Worm (Caenorhabditis elegans) whole organism, L3 larva: ENCODE data around the gene C46F9.6.

Experiments used
- R02D3.7 ChIP-seq: fragments of 150-350 bp; optimal IDR thresholded peaks from 2 replicates; lab custom pipeline; 2014; ENCODE audit warnings: missing biosample characterization, missing genetic modification characterization
- ZK546.5 ChIP-seq: sonication (generic microtip); optimal IDR thresholded peaks from 2 replicates; lab custom pipeline; 2017; ENCODE audit warnings: missing biosample characterization, missing genetic modification characterization
- aly-2 ChIP-seq: fragments of 150-350 bp; optimal IDR thresholded peaks from 2 replicates; lab custom pipeline; 2014; ENCODE audit warnings: missing biosample characterization, missing genetic modification characterization
- ama-1 ChIP-seq: fragments of 150-350 bp; optimal IDR thresholded peaks from 2 replicates; lab custom pipeline; 2018
- ceh-16 ChIP-seq: sonication (generic microtip); optimal IDR thresholded peaks from 2 replicates; lab custom pipeline; 2017; ENCODE audit warnings: missing biosample characterization, missing genetic modification characterization
- ceh-82 ChIP-seq: fragments of 150-350 bp; optimal IDR thresholded peaks from 2 replicates; lab custom pipeline; 2014; ENCODE audit warnings: missing biosample characterization, missing genetic modification characterization
- ceh-9 ChIP-seq: sonication (generic microtip); optimal IDR thresholded peaks from 2 replicates; lab custom pipeline; 2018; ENCODE audit warnings: missing biosample characterization, missing genetic modification characterization
- daf-12 ChIP-seq: fragments of 150-350 bp; optimal IDR thresholded peaks from 2 replicates; lab custom pipeline; 2014; ENCODE audit warnings: missing biosample characterization, missing genetic modification reagents, missing genetic modification characterization
- egl-27 ChIP-seq: sonication (generic microtip); optimal IDR thresholded peaks from 4 replicates; lab custom pipeline; 2017; ENCODE audit warnings: missing biosample characterization, missing genetic modification reagents, missing genetic modification characterization
- egl-5 ChIP-seq: fragments of 150-350 bp; optimal IDR thresholded peaks from 2 replicates; lab custom pipeline; 2017; ENCODE audit warnings: missing biosample characterization, missing genetic modification reagents, missing genetic modification characterization, inconsistent platforms
- elt-1 ChIP-seq: fragments of 150-350 bp; optimal IDR thresholded peaks from 2 replicates; lab custom pipeline; 2014; ENCODE audit warnings: missing biosample characterization, missing genetic modification characterization
- elt-3 ChIP-seq, 3 experiments: fragments of 150-350 bp in 1 of 3; sonication (generic microtip) in 2 of 3; optimal IDR thresholded peaks; 2 replicates in 2 of 3; 4 replicates in 1 of 3; lab custom pipeline; 2014 to 2017; ENCODE audit warnings: missing biosample characterization in 3 of 3, missing genetic modification characterization in 3 of 3
- fkh-10 ChIP-seq: sonication (generic microtip); optimal IDR thresholded peaks from 2 replicates; lab custom pipeline; 2017; ENCODE audit warnings: missing biosample characterization, missing genetic modification reagents, missing genetic modification characterization
- fos-1 ChIP-seq: fragments of 150-350 bp; optimal IDR thresholded peaks from 2 replicates; lab custom pipeline; 2014; ENCODE audit warnings: missing biosample characterization, missing genetic modification characterization
- lin-15B ChIP-seq: fragments of 150-350 bp; optimal IDR thresholded peaks from 2 replicates; lab custom pipeline; 2014; ENCODE audit warnings: missing biosample characterization, missing genetic modification characterization
- lin-39 ChIP-seq: fragments of 150-350 bp; optimal IDR thresholded peaks from 2 replicates; lab custom pipeline; 2018; ENCODE audit warnings: missing biosample characterization, missing genetic modification reagents, missing genetic modification characterization
- lsy-12 ChIP-seq: sonication (generic microtip); optimal IDR thresholded peaks from 2 replicates; lab custom pipeline; 2016; ENCODE audit warnings: mild to moderate bottlenecking, missing genetic modification characterization, missing compliant biosample characterization
- mdl-1 ChIP-seq: fragments of 150-350 bp; optimal IDR thresholded peaks from 2 replicates; lab custom pipeline; 2014; ENCODE audit warnings: missing biosample characterization, missing genetic modification characterization
- mml-1 ChIP-seq: fragments of 150-350 bp; sonication (generic microtip); optimal IDR thresholded peaks from 3 replicates; lab custom pipeline; 2014; ENCODE audit warnings: missing biosample characterization, missing genetic modification characterization
- nfya-1 ChIP-seq: sonication (generic microtip); optimal IDR thresholded peaks from 2 replicates; lab custom pipeline; 2017; ENCODE audit warnings: missing genetic modification characterization, mild to moderate bottlenecking, missing compliant biosample characterization, antibody characterized with exemption, moderate library complexity; ENCODE audit not compliant: insufficient read depth
- nhr-11 ChIP-seq: fragments of 150-350 bp; optimal IDR thresholded peaks from 2 replicates; lab custom pipeline; 2014; ENCODE audit warnings: missing biosample characterization, missing genetic modification characterization
- nhr-12 ChIP-seq: fragments of 150-350 bp; optimal IDR thresholded peaks from 2 replicates; lab custom pipeline; 2014; ENCODE audit warnings: missing biosample characterization, missing genetic modification characterization
- nhr-237 ChIP-seq: fragments of 150-350 bp; optimal IDR thresholded peaks from 2 replicates; lab custom pipeline; 2014; ENCODE audit warnings: missing biosample characterization, missing genetic modification characterization
- nhr-25 ChIP-seq: sonication (generic microtip); optimal IDR thresholded peaks from 2 replicates; lab custom pipeline; 2017; ENCODE audit warnings: missing biosample characterization, missing genetic modification characterization
- nhr-28 ChIP-seq: fragments of 150-350 bp; optimal IDR thresholded peaks from 2 replicates; lab custom pipeline; 2014; ENCODE audit warnings: missing biosample characterization, missing genetic modification characterization
- nhr-67 ChIP-seq: fragments of 150-350 bp; optimal IDR thresholded peaks from 2 replicates; lab custom pipeline; 2014; ENCODE audit warnings: missing biosample characterization, missing genetic modification characterization
- nhr-77 ChIP-seq: fragments of 150-350 bp; optimal IDR thresholded peaks from 2 replicates; lab custom pipeline; 2014; ENCODE audit warnings: missing biosample characterization, missing genetic modification characterization
- pha-4 ChIP-seq: fragments of 150-350 bp; optimal IDR thresholded peaks from 2 replicates; lab custom pipeline; 2014; ENCODE audit warnings: missing biosample characterization, missing genetic modification reagents, missing genetic modification characterization
- pqm-1 ChIP-seq: fragments of 150-350 bp; optimal IDR thresholded peaks from 2 replicates; lab custom pipeline; 2017; ENCODE audit warnings: missing biosample characterization, missing genetic modification characterization, inconsistent platforms
- skn-1 ChIP-seq: fragments of 150-350 bp; optimal IDR thresholded peaks from 2 replicates; lab custom pipeline; 2014; ENCODE audit warnings: missing biosample characterization, missing genetic modification characterization
- unc-39 ChIP-seq: sonication (generic microtip); optimal IDR thresholded peaks from 4 replicates; lab custom pipeline; 2017; ENCODE audit warnings: missing biosample characterization, missing genetic modification characterization
- zag-1 ChIP-seq: fragments of 150-350 bp; optimal IDR thresholded peaks from 2 replicates; lab custom pipeline; 2014; ENCODE audit warnings: missing biosample characterization, missing genetic modification characterization
- ztf-4 ChIP-seq: fragments of 150-350 bp; optimal IDR thresholded peaks from 2 replicates; lab custom pipeline; 2014; ENCODE audit warnings: missing biosample characterization, missing genetic modification characterization

The C46F9.6 gene

DNA sequence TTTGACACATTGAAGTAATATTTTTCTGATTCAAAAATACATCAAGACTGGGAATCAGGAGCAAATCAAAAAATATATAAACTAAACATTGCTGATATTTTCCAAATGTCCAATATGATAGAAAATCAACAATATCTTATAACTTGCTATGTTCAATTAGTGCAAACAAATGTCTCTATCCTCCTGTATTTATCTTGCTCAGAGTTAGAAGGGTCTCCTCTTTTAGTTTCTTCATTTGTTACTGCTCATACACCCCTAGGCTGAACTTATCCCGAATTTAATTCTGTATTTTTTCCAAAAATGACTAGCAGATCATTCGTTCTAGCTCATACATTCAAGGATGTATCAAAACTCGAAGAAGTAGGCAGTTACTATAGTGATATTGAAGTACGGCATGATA, 3.9 kb downstream of the C46F9.6 start, which contains the start of gene math-23:
TSS of gene math-23 (plus strand) at position 301 of the 400 bp plus-strand sequence.
- TF ChIP-seq mml-1 (tag; lab: Kevin White, UChicago) = no peak

DNA sequence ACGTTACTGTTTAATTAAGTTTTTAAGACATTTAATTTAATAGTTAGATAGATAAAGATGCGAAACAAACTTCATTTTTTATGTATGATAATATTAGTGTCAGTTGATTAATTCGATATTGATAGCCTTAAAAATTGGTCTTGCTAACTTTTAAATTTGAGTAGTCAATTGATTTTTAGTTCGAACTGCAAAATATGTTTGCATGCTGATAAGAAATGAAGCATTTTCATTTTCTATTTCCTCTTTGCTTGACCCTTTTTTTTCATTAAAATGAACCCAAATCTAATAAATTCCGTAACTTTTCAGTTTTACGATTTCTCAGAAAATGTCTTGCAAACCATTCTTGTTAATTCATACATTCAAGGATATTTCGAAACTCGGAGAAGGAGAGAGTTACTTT, 7.1 kb downstream of the C46F9.6 start, which contains the start of gene math-22:
TSS of gene math-22 (plus strand) at position 301 of the 400 bp plus-strand sequence.
- peak; percentile 16 for TF ChIP-seq pqm-1 (tag; lab: Kevin White, UChicago)
- no peak for TF ChIP-seq ama-1 (lab: Kevin White, UChicago)

DNA sequence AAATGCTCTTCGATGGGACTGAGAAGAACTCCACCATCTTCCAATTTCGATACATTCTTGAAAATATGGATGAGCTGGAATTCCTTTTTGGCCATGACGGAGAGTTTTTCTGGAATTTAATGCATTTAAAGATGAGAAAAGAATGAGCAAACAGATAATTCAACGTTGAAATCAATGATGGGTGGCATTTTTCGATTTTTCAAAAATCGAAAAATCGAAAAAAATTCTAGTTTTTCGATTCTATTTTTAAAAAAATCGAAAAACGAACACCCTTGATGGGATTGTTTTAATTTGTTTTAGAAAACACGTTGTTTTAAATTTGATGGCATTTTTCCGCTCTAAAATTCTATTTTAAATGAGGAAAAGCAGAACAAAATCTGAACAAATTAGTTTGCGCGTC, 14.7 kb downstream of the C46F9.6 start, which contains the start of gene math-31:
TSS of gene math-31 (minus strand) at position 101 of the 400 bp plus-strand sequence.
- TF ChIP-seq nhr-28 (no peak), ama-1 (lab: Kevin White, UChicago) (no peak), nhr-11 (tag; lab: Kevin White, UChicago) (no peak), R02D3.7 (tag; lab: Kevin White, UChicago) (no peak), lin-39 (tag; lab: Kevin White, UChicago) (no peak), mdl-1 (tag; lab: Kevin White, UChicago) (no peak), skn-1 (no peak), aly-2 (tag; lab: Kevin White, UChicago) (no peak), nhr-237 (tag; lab: Kevin White, UChicago) (no peak), ztf-4 (tag; lab: Kevin White, UChicago) (no peak), zag-1 (tag; lab: Kevin White, UChicago) (no peak), ZK546.5 (no peak), elt-3 (tag; optimal IDR thresholded peaks at IDR 0.05; lab: Kevin White, UChicago) (no peak), daf-12 (no peak), nhr-25 (tag; lab: Kevin White, UChicago) (no peak), egl-5 (tag; lab: Kevin White, UChicago) (no peak), nhr-12 (tag; lab: Kevin White, UChicago) (no peak), lsy-12 (tag; lab: Kevin White, UChicago) (no peak), ceh-82 (tag; lab: Kevin White, UChicago) (no peak), pha-4 (tag; lab: Kevin White, UChicago) (no peak)

DNA sequence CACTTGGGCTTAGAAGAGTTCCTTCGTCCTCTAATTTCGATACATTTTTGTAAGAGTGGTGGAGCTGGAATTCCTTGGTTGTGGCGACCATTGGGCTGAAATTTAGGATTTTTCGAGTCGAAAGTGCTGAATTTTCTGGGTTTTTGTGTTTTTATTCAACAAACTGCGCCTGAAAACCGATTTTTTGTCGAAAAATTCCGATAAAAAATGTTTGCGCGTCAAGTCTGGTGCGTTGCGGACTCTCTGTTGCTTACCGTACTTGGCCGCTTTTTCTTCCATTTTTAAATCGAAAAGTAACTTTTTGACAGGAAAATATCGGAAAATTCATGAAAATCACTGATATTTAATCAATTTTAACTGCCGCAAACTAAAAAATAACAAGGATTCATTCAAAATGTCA, 19.8 kb downstream of the C46F9.6 start, which contains the start of gene bath-4:
TSS of gene bath-4 (minus strand) at position 101 of the 400 bp plus-strand sequence.
- no peak for TF ChIP-seq fkh-10
- TF ChIP-seq pqm-1 (tag; lab: Kevin White, UChicago) = no peak
- TF ChIP-seq lsy-12 (tag; lab: Kevin White, UChicago) = no peak
- no peak for TF ChIP-seq R02D3.7 (tag; lab: Kevin White, UChicago)
- no peak for TF ChIP-seq nhr-28
- no peak for TF ChIP-seq nhr-12 (tag; lab: Kevin White, UChicago)
- no peak for TF ChIP-seq nhr-67 (tag; lab: Kevin White, UChicago)
- TF ChIP-seq unc-39 = no peak
- no peak for TF ChIP-seq ama-1 (lab: Kevin White, UChicago)
- no peak for TF ChIP-seq lin-15B (tag; lab: Kevin White, UChicago)
- no peak for TF ChIP-seq ceh-9 (tag; lab: Kevin White, UChicago)
- TF ChIP-seq elt-1 = no peak
- TF ChIP-seq ZK546.5 = no peak
- TF ChIP-seq egl-27 (tag; lab: Kevin White, UChicago) = no peak
- TF ChIP-seq nhr-237 (tag; lab: Kevin White, UChicago) = no peak
- no peak for TF ChIP-seq fos-1 (tag; lab: Kevin White, UChicago)
- no peak for TF ChIP-seq nfya-1
- TF ChIP-seq nhr-77 (tag; lab: Kevin White, UChicago) = no peak

DNA sequence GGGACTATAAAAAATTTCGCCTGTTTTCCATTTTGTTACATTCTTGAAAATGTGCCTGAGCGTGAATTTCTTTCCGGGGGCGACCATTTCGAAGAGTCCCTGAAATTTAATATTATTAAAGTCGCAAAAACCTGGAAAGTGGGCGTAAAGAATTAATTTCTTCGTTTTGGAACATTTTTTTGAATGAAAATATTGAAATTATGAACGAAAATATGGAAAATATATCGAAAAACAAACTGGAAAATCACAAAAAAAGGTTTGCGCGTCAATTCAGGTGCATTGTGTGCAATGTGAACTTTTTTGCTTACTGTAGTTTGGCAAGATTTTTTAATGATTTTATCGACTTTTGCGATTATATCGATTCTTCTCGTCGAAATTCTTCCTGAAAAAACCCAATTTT, 23.0 kb downstream of the C46F9.6 start, which contains the start of gene bath-7:
TSS of gene bath-7 (minus strand) at position 101 of the 400 bp plus-strand sequence.
- no peak for TF ChIP-seq mdl-1 (tag; lab: Kevin White, UChicago)
- TF ChIP-seq ZK546.5 = no peak
- TF ChIP-seq nhr-77 (tag; lab: Kevin White, UChicago) = no peak
- no peak for TF ChIP-seq ceh-82 (tag; lab: Kevin White, UChicago)
- no peak for TF ChIP-seq zag-1 (tag; lab: Kevin White, UChicago)
- TF ChIP-seq skn-1 = no peak
- no peak for TF ChIP-seq ceh-16 (tag; lab: Kevin White, UChicago)
- TF ChIP-seq, all 47 proteins: peak for 0
